Fruit fly (Drosophila melanogaster) Kc167 (cell line): Measurements from ENCODE around the gene CG18747.

ENCODE experiments used
- Myc ChIP-seq: fragments of >200 bp; optimal IDR thresholded peaks from 2 replicates; lab custom pipeline; 2017; ENCODE audit warnings: missing external identifiers
- Sin3A ChIP-seq: fragments of >200 bp; optimal IDR thresholded peaks from 2 replicates; lab custom pipeline; 2018; ENCODE audit warnings: missing external identifiers
- h ChIP-seq: fragments of >200 bp; optimal IDR thresholded peaks from 3 replicates; lab custom pipeline; 2018; ENCODE audit warnings: missing external identifiers
- insv ChIP-seq: fragments of >200 bp; optimal IDR thresholded peaks from 3 replicates; lab custom pipeline; 2018; ENCODE audit warnings: missing external identifiers
- psq ChIP-seq: fragments of >200 bp; optimal IDR thresholded peaks from 2 replicates; lab custom pipeline; 2017; ENCODE audit warnings: missing external identifiers
- ttk ChIP-seq: sonication (Bioruptor generic); optimal IDR thresholded peaks from 2 replicates; lab custom pipeline; 2017; ENCODE audit warnings: missing external identifiers

- TF ChIP-seq psq (lab: Kevin White, UChicago) (no peak), ttk (lab: Kevin White, UChicago) (no peak), h (lab: Kevin White, UChicago) (no peak), Myc (lab: Kevin White, UChicago) (no peak), Sin3A (no peak), insv (lab: Kevin White, UChicago) (no peak)
These were observed 4.7 kb upstream of the CG18747 start, which contains the start of gene CG18748 for dm6 chr3R:7787899-7788298.
